Worm (Caenorhabditis elegans): Measurements from ENCODE around the gene glb-1.

glb-1 gene

DNA sequence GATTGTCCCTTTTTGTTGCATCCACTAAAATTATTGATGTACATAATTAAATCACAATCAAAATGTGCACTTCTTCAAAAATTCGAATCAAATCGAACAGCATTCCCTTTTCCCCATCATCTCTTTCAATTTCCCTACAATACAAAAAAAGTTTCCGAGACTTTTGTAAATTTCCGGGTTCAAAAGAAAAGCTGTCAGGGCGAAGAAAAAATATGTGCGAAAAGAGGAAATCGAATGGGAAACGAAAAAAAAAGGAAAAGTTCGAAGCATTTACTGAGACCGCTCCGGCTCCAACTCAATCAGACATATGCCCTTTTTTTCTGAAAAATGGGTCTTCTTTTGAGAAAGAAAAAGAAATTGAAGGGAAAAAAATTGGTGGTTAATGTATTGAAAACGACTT is 26.1 kb upstream of the glb-1 start (continued):
- TF ChIP-seq somi-1 (GFP tag; optimal IDR thresholded peaks at IDR 0.05) (no peak), cebp-2 (GFP tag; IDR thresholded peaks at IDR 0.05) (no peak), F55B11.4 (tag; optimal IDR thresholded peaks at IDR 0.05; ENCODE audit: borderline replicate concordance, insufficient read depth) (no peak)

DNA sequence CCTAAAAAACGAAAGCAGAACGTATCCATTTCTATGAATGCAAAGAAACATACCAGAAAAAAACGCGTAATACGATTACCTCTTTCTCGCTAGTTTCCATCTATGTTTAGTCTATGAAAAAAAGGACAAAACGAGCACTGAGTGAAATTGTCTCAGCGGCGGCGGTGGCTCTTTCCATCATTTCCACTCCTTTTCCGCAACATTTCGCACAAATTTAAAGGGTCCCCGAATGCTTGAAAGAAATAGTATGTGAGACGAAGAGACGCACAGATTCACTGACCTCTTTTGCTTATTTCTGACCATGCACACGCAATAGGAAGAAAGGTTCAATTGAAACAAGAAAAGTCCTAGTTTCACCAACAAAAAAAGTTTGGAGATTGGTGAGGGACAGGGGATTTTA is 23.2 kb upstream of the glb-1 start:
- TF ChIP-seq hmg-1.2 (GFP tag; IDR thresholded peaks at IDR 0.05) (0 out of 2 replicates have a peak, but pooled peaks have one; percentile 23), snpc-4 (GFP tag; optimal IDR thresholded peaks at IDR 0.05) (no peak), snpc-4 (tag; optimal IDR thresholded peaks at IDR 0.05) (no peak)

DNA sequence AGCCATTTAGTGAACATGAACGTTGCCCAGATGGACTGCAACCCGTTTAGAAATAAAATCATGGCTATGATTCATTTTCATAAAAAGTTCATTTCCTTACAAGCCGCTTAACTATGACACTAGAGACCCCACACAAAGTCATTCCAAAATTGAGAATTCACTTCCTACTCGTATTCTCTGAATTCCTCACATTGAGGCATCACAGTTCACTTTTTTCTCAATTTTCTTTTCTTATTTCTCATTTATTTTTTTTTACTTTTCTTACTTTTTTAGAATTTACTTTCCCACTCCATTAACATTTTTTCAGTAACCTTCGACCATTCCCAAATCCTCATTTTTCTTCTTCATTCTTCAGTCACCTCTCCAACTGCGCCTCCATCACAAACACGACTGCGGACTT is 21.3 kb upstream of the glb-1 start, which contains the start of gene dhrr-1:
dhrr-1 (plus strand) TSS at position 301 of the 400 bp plus-strand sequence.
- no peak for TF ChIP-seq sdz-38 (tag; optimal IDR thresholded peaks at IDR 0.05)
- no peak for TF ChIP-seq F49E8.2 (tag; optimal IDR thresholded peaks at IDR 0.05; ENCODE audit: insufficient read depth)

DNA sequence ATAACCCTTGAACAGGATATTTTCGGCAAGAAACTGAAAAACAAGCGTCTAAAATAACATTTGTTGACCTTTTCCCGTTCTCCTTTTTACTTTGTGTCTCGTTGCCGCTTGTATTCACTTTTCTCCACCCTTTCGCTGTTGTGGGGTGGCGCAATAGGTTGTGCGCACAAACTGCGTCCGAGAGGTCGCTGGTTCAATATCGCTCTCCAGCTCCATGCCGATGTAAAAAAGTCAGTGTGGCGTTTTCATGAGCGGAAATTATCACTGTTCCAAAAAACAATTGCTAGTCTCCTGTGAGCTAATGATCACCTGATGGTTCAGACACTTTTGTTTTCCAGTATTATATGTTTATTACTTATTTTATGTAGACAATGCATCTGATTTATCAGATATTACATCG is 14.5 kb upstream of the glb-1 start:
- peak; percentile 81 for TF ChIP-seq attf-5 (GFP tag; optimal IDR thresholded peaks at IDR 0.05)
- no peak for TF ChIP-seq ztf-26 (tag; optimal IDR thresholded peaks at IDR 0.05)
- TF ChIP-seq pbrm-1 (GFP tag; IDR thresholded peaks at IDR 0.05), result peak; percentile 76; the same call in 1 of the 2 replicates
- TF ChIP-seq atf-7 (tag; optimal IDR thresholded peaks at IDR 0.05), result no peak
- TF ChIP-seq hmg-20 (GFP tag; IDR thresholded peaks at IDR 0.05), result peak; percentile 50; the same call in 1 of the 2 replicates
- TF ChIP-seq madf-8 (GFP tag; conservative IDR thresholded peaks at IDR 0.05), result 0 out of 2 replicates have a peak, but pooled peaks have one; percentile 24
- TF ChIP-seq cebp-1 (GFP tag; IDR thresholded peaks at IDR 0.05), result 0 out of 2 replicates have a peak, but pooled peaks have one; percentile 47
- no peak for TF ChIP-seq cebp-1 (tag; optimal IDR thresholded peaks at IDR 0.05)
- TF ChIP-seq F33H1.4 (GFP tag; IDR thresholded peaks at IDR 0.05), result peak; percentile 61; the same call in 1 of the 2 replicates
- no peak for TF ChIP-seq Y67H2A.10 (GFP tag; conservative IDR thresholded peaks at IDR 0.05)
- no peak for TF ChIP-seq gei-17 (GFP tag; optimal IDR thresholded peaks at IDR 0.05)
- TF ChIP-seq chd-7 (tag; optimal IDR thresholded peaks at IDR 0.05), result no peak
- no peak for TF ChIP-seq dpff-1 (tag; optimal IDR thresholded peaks at IDR 0.05)
- TF ChIP-seq F23B12.7 (tag; optimal IDR thresholded peaks at IDR 0.05; ENCODE audit: insufficient read depth), result peak; percentile 65
- no peak for TF ChIP-seq ztf-28 (GFP tag; IDR thresholded peaks at IDR 0.05)
- no peak for TF ChIP-seq hsf-1 (GFP tag; IDR thresholded peaks at IDR 0.05)
- no peak for TF ChIP-seq ceh-79 (tag; optimal IDR thresholded peaks at IDR 0.05)
- TF ChIP-seq madf-3 (GFP tag; IDR thresholded peaks at IDR 0.05), result 0 out of 2 replicates have a peak, but pooled peaks have one; percentile 14
- no peak for TF ChIP-seq ceh-58 (GFP tag; IDR thresholded peaks at IDR 0.05)
- TF ChIP-seq ZK185.1 (tag; optimal IDR thresholded peaks at IDR 0.05; ENCODE audit: poor library complexity, severe bottlenecking), result peak; percentile 81
- 0 out of 2 replicates have a peak, but pooled peaks have one; percentile 23 for TF ChIP-seq C17E4.6 (GFP tag; IDR thresholded peaks at IDR 0.05)
- TF ChIP-seq lin-35 (GFP tag; optimal IDR thresholded peaks at IDR 0.05), result peak in 1 of 3 experiments; percentile 61
- TF ChIP-seq madf-10 (tag; optimal IDR thresholded peaks at IDR 0.05), result peak; percentile 81
- peak; percentile 68 for TF ChIP-seq akir-1 (GFP tag; optimal IDR thresholded peaks at IDR 0.05)
- TF ChIP-seq unc-62 (GFP tag; optimal IDR thresholded peaks at IDR 0.05), result no peak
- peak; percentile 58 for TF ChIP-seq F49E8.2 (tag; optimal IDR thresholded peaks at IDR 0.05; ENCODE audit: insufficient read depth)
- TF ChIP-seq B0019.2 (GFP tag; conservative IDR thresholded peaks at IDR 0.05), result 0 out of 2 replicates have a peak, but pooled peaks have one; percentile 34
- TF ChIP-seq fkh-3 (tag; optimal IDR thresholded peaks at IDR 0.05), result peak; percentile 66
- peak; percentile 71 for TF ChIP-seq zim-3 (tag; optimal IDR thresholded peaks at IDR 0.05)
- no peak for TF ChIP-seq nhr-80 (tag; optimal IDR thresholded peaks at IDR 0.05)
- TF ChIP-seq ama-1 (optimal IDR thresholded peaks at IDR 0.05), result no peak
- peak; percentile 58 to 64 for TF ChIP-seq ama-1 (GFP tag; optimal IDR thresholded peaks at IDR 0.05)
- no peak; the same call in 1 of the 2 replicates for TF ChIP-seq Y53G8AR.9 (GFP tag; conservative IDR thresholded peaks at IDR 0.05)
- TF ChIP-seq C06A6.2 (GFP tag; conservative IDR thresholded peaks at IDR 0.05), result no peak
- no peak for TF ChIP-seq F52B5.7 (tag; optimal IDR thresholded peaks at IDR 0.05)
- TF ChIP-seq aptf-3 (GFP tag; IDR thresholded peaks at IDR 0.05), result no peak
- peak; percentile 38 for TF ChIP-seq mes-4 (tag; optimal IDR thresholded peaks at IDR 0.05)
